Worm (Caenorhabditis elegans) whole organism, L1 larva: ENCODE measurements around the gene Y51A2B.8.

Experiments
- C04F5.9 ChIP-seq: sonication (generic microtip); optimal IDR thresholded peaks from 2 replicates; lab custom pipeline; 2016; ENCODE audit warnings: missing genetic modification characterization, missing compliant biosample characterization
- F16B12.6 ChIP-seq: fragments of 150-350 bp; optimal IDR thresholded peaks from 2 replicates; lab custom pipeline; 2014; ENCODE audit warnings: missing biosample characterization, missing genetic modification characterization
- ceh-82 ChIP-seq, 3 experiments: fragments of 150-350 bp in 1 of 3; sonication (generic microtip) in 2 of 3; optimal IDR thresholded peaks; 2 replicates each; lab custom pipeline; 2014 to 2017; ENCODE audit warnings: missing biosample characterization in 3 of 3, missing genetic modification characterization in 3 of 3
- ceh-90 ChIP-seq: sonication (generic microtip); optimal IDR thresholded peaks from 2 replicates; lab custom pipeline; 2016; ENCODE audit warnings: missing genetic modification characterization, missing compliant biosample characterization
- jun-1 ChIP-seq: fragments of 150-350 bp; optimal IDR thresholded peaks from 2 replicates; lab custom pipeline; 2014; ENCODE audit warnings: missing biosample characterization, missing genetic modification reagents, missing genetic modification characterization
- lir-3 ChIP-seq: sonication (generic microtip); optimal IDR thresholded peaks from 2 replicates; lab custom pipeline; 2016; ENCODE audit warnings: mild to moderate bottlenecking, missing genetic modification characterization, moderate library complexity, missing compliant biosample characterization; ENCODE audit not compliant: poor library complexity
- mep-1 ChIP-seq: fragments of 150-350 bp; optimal IDR thresholded peaks from 2 replicates; lab custom pipeline; 2014; ENCODE audit warnings: missing biosample characterization, missing genetic modification characterization
- nhr-11 ChIP-seq: fragments of 150-350 bp; optimal IDR thresholded peaks from 2 replicates; lab custom pipeline; 2014; ENCODE audit warnings: missing biosample characterization, missing genetic modification characterization
- nhr-19 ChIP-seq: fragments of 200-800 bp; sonication (Bioruptor generic); conservative IDR thresholded peaks from 2 replicates; pipeline ENCODE4 v1.3.6; 2022; ENCODE audit warnings: missing genetic modification characterization, missing compliant biosample characterization
- snpc-4 ChIP-seq: fragments of 150-350 bp; optimal IDR thresholded peaks from 2 replicates; lab custom pipeline; 2014; ENCODE audit warnings: missing biosample characterization, missing genetic modification characterization
- swsn-7 ChIP-seq: sonication (generic microtip); optimal IDR thresholded peaks from 2 replicates; lab custom pipeline; 2016; ENCODE audit warnings: missing genetic modification characterization, missing compliant biosample characterization
- tbx-2 ChIP-seq: sonication (generic microtip); optimal IDR thresholded peaks from 2 replicates; lab custom pipeline; 2016; ENCODE audit warnings: missing genetic modification characterization, missing compliant biosample characterization
- unc-86 ChIP-seq: sonication (generic microtip); optimal IDR thresholded peaks from 2 replicates; lab custom pipeline; 2016; ENCODE audit warnings: missing genetic modification characterization, missing compliant biosample characterization

DNA sequence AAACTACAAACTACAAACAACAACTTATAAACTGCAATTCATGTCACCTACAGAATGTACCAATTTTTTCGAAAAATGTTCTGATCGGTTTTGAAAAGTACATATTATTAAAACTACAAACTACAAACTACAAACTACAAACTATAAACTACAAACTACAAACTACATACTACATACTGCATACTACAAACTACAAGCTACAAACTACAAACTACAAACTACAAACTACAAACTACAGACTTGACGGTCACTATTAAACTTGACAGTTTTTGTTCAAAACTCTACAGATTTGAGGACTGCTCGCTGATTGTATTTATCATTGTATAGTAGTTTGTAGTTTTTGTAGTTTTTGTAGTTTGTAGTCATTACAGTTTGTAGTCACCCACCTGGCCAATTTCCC lies 24.6 kb upstream of the Y51A2B.8 start:
- no peak for TF ChIP-seq C04F5.9
- no peak for TF ChIP-seq ceh-82 (tag; optimal IDR thresholded peaks at IDR 0.05; lab: Kevin White, UChicago)
- TF ChIP-seq mep-1: no peak
- no peak for TF ChIP-seq jun-1 (tag; lab: Kevin White, UChicago)
- TF ChIP-seq nhr-19 (GFP tag; lab: Robert Waterston, UW): no peak
- no peak for TF ChIP-seq snpc-4 (tag; lab: Kevin White, UChicago)
- no peak for TF ChIP-seq ceh-90 (tag; lab: Kevin White, UChicago)
- TF ChIP-seq nhr-11: no peak
- TF ChIP-seq swsn-7 (tag; lab: Kevin White, UChicago): no peak
- TF ChIP-seq tbx-2 (tag; lab: Kevin White, UChicago): no peak
- no peak for TF ChIP-seq unc-86 (tag; lab: Kevin White, UChicago)
- TF ChIP-seq lir-3 (tag; lab: Kevin White, UChicago): no peak
- TF ChIP-seq F16B12.6 (tag; lab: Kevin White, UChicago): no peak
